Worm (Caenorhabditis elegans) whole organism, L1 larva: Measurements from ENCODE around the gene sax-1.
A peak's percentile ranks its signal among the peaks of the same experiment; 100 is the strongest.

ENCODE experiments used
- C04F5.9 ChIP-seq: sonication (generic microtip); optimal IDR thresholded peaks from 2 replicates; lab custom pipeline; 2016; ENCODE audit warnings: missing genetic modification characterization, missing compliant biosample characterization
- aly-2 ChIP-seq: fragments of 150-350 bp; optimal IDR thresholded peaks from 2 replicates; lab custom pipeline; 2014; ENCODE audit warnings: missing biosample characterization, missing genetic modification characterization
- ama-1 ChIP-seq: fragments of 150-350 bp; optimal IDR thresholded peaks from 2 replicates; lab custom pipeline; 2014
- blmp-1 ChIP-seq: fragments of 150-350 bp; optimal IDR thresholded peaks from 2 replicates; lab custom pipeline; 2014; ENCODE audit warnings: missing biosample characterization, missing genetic modification characterization
- ceh-82 ChIP-seq, 3 experiments: fragments of 150-350 bp in 1 of 3; sonication (generic microtip) in 2 of 3; optimal IDR thresholded peaks; 2 replicates each; lab custom pipeline; 2014 to 2017; ENCODE audit warnings: missing biosample characterization in 3 of 3, missing genetic modification characterization in 3 of 3
- ceh-88 ChIP-seq: fragments of 200-800 bp; sonication (Bioruptor generic); IDR thresholded peaks from 2 replicates; pipeline ENCODE4 v1.3.6; 2022; ENCODE audit warnings: missing genetic modification characterization, missing compliant biosample characterization
- ceh-90 ChIP-seq: sonication (generic microtip); optimal IDR thresholded peaks from 2 replicates; lab custom pipeline; 2016; ENCODE audit warnings: missing genetic modification characterization, missing compliant biosample characterization
- dpl-1 ChIP-seq, 3 experiments: fragments of 150-350 bp in 2 of 3; sonication (generic microtip) in 1 of 3; optimal IDR thresholded peaks; 2 replicates each; lab custom pipeline; 2014 to 2017; ENCODE audit warnings: missing biosample characterization in 3 of 3, missing genetic modification characterization in 3 of 3, missing genetic modification reagents in 3 of 3
- elt-3 ChIP-seq, 6 experiments: fragments of 150-350 bp in 1 of 6; sonication (generic microtip); optimal IDR thresholded peaks; 2 replicates each; lab custom pipeline; 2017 to 2018; ENCODE audit warnings: missing biosample characterization in 6 of 6, missing genetic modification characterization in 6 of 6, inconsistent platforms in 1 of 6
- ets-5 ChIP-seq: fragments of 200-800 bp; sonication (Bioruptor generic); IDR thresholded peaks from 2 replicates; pipeline ENCODE4 v1.3.6; 2022; ENCODE audit warnings: missing genetic modification characterization, missing compliant biosample characterization
- lin-13 ChIP-seq: fragments of 150-350 bp; optimal IDR thresholded peaks from 2 replicates; lab custom pipeline; 2014; ENCODE audit warnings: missing biosample characterization, missing genetic modification reagents, missing genetic modification characterization
- lin-14 ChIP-seq: fragments of 200-800 bp; sonication (Bioruptor generic); optimal IDR thresholded peaks from 2 replicates; lab custom pipeline; 2018; ENCODE audit warnings: mild to moderate bottlenecking, missing genetic modification characterization, moderate library complexity, missing compliant biosample characterization
- lin-35 ChIP-seq, 2 experiments: fragments of 150-350 bp; optimal IDR thresholded peaks; 2 replicates each; lab custom pipeline; 2014; ENCODE audit warnings: missing biosample characterization in 2 of 2, missing genetic modification characterization in 2 of 2, missing genetic modification reagents in 2 of 2
- mdl-1 ChIP-seq, 2 experiments: fragments of 150-350 bp; optimal IDR thresholded peaks; 2 replicates each; lab custom pipeline; 2014 to 2017; ENCODE audit warnings: missing biosample characterization in 2 of 2, missing genetic modification characterization in 2 of 2, inconsistent platforms in 1 of 2
- mef-2 ChIP-seq: fragments of 150-350 bp; optimal IDR thresholded peaks from 2 replicates; lab custom pipeline; 2014; ENCODE audit warnings: missing biosample characterization, missing genetic modification characterization
- mep-1 ChIP-seq: fragments of 150-350 bp; optimal IDR thresholded peaks from 2 replicates; lab custom pipeline; 2014; ENCODE audit warnings: missing biosample characterization, missing genetic modification characterization
- nhr-84 ChIP-seq: sonication (generic microtip); optimal IDR thresholded peaks from 2 replicates; lab custom pipeline; 2017; ENCODE audit warnings: missing biosample characterization, missing genetic modification characterization
- pqm-1 ChIP-seq: sonication (generic microtip); optimal IDR thresholded peaks from 3 replicates; lab custom pipeline; 2017; ENCODE audit warnings: missing biosample characterization, missing genetic modification characterization
- rnt-1 ChIP-seq: sonication (generic microtip); optimal IDR thresholded peaks from 2 replicates; lab custom pipeline; 2016; ENCODE audit warnings: mild to moderate bottlenecking, missing genetic modification characterization, moderate library complexity, missing compliant biosample characterization
- snpc-4 ChIP-seq: fragments of 150-350 bp; optimal IDR thresholded peaks from 2 replicates; lab custom pipeline; 2014; ENCODE audit warnings: missing biosample characterization, missing genetic modification characterization
- tlp-1 ChIP-seq: fragments of 150-350 bp; optimal IDR thresholded peaks from 2 replicates; lab custom pipeline; 2014; ENCODE audit warnings: missing biosample characterization, missing genetic modification characterization
- unc-130 ChIP-seq: fragments of 150-350 bp; optimal IDR thresholded peaks from 2 replicates; lab custom pipeline; 2017; ENCODE audit warnings: missing biosample characterization, missing genetic modification characterization, inconsistent platforms
- unc-62 ChIP-seq: fragments of 150-350 bp; optimal IDR thresholded peaks from 2 replicates; lab custom pipeline; 2014; ENCODE audit warnings: missing biosample characterization, missing genetic modification reagents, missing genetic modification characterization
- unc-86 ChIP-seq: sonication (generic microtip); optimal IDR thresholded peaks from 2 replicates; lab custom pipeline; 2016; ENCODE audit warnings: missing genetic modification characterization, missing compliant biosample characterization
- vab-15 ChIP-seq: sonication (generic microtip); optimal IDR thresholded peaks from 2 replicates; lab custom pipeline; 2017; ENCODE audit warnings: missing genotype, mild to moderate bottlenecking, missing genetic modification characterization, missing compliant biosample characterization

The sax-1 gene

ce11 chrX:3599860-3600259 is 50.1 kb downstream of the sax-1 start:
- TF ChIP-seq nhr-84 (no peak), ets-5 (GFP tag; lab: Robert Waterston, UW) (no peak), snpc-4 (tag; lab: Kevin White, UChicago) (no peak), tlp-1 (tag; lab: Kevin White, UChicago) (no peak), ceh-90 (tag; lab: Kevin White, UChicago) (no peak), lin-14 (GFP tag; lab: Kevin White, UChicago) (peak; percentile 30), C04F5.9 (tag; lab: Kevin White, UChicago) (no peak), mdl-1 (tag; optimal IDR thresholded peaks at IDR 0.05; lab: Kevin White, UChicago) (no peak), ceh-88 (GFP tag; lab: Robert Waterston, UW) (no peak), pqm-1 (no peak), ama-1 (no peak), unc-62 (GFP tag; lab: Kevin White, UChicago) (no peak), mep-1 (tag; lab: Kevin White, UChicago) (no peak), dpl-1 (GFP tag; optimal IDR thresholded peaks at IDR 0.05; lab: Kevin White, UChicago) (no peak), rnt-1 (tag; lab: Kevin White, UChicago) (peak; percentile 58), unc-86 (no peak), elt-3 (tag; optimal IDR thresholded peaks at IDR 0.05; lab: Kevin White, UChicago) (no peak), lin-35 (GFP tag; optimal IDR thresholded peaks at IDR 0.05; lab: Kevin White, UChicago) (no peak), ceh-82 (tag; optimal IDR thresholded peaks at IDR 0.05; lab: Kevin White, UChicago) (no peak), unc-130 (tag; lab: Kevin White, UChicago) (peak; percentile 30)

DNA sequence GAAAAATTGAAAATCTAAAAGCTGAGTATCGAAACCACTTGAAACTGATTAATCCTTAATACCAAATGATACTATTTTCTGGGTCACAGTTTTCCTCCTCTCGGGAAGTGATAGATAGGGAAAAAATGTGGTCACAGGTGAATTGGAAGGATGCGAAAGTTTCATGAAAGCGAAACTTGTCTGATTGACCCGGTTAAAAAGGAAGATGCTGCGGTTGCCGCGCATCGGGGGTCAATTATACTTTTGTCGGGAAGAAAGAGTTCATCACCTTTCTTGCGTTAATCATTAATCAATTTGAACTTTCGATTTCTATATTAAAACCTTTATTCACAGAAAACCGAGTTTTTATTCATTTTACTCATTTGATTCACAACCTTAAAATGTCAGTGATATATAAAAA is 53.0 kb downstream of the sax-1 start:
- no peak for TF ChIP-seq vab-15 (tag; lab: Kevin White, UChicago)
- TF ChIP-seq lin-35 (GFP tag; optimal IDR thresholded peaks at IDR 0.05; lab: Kevin White, UChicago), result no peak
- TF ChIP-seq blmp-1 (tag; lab: Kevin White, UChicago), result peak; percentile 97
- TF ChIP-seq lin-13 (GFP tag; lab: Kevin White, UChicago), result no peak
- TF ChIP-seq aly-2 (tag; lab: Kevin White, UChicago), result no peak
- TF ChIP-seq mef-2 (tag; lab: Kevin White, UChicago), result no peak
